Worm (Caenorhabditis elegans): Measurements from ENCODE around the gene ZK418.2.
A peak's percentile ranks its signal among the peaks of the same experiment; 100 is the strongest.

ce11 chrIII:7122860-7123259 lies 31.7 kb downstream of the ZK418.2 start, which contains the start of the genes B0280.9 and rpia-1:
- TF ChIP-seq ama-1 (optimal IDR thresholded peaks at IDR 0.05) = no peak
- no peak for TF ChIP-seq eyg-1 (tag; optimal IDR thresholded peaks at IDR 0.05)
- peak; percentile 23 for TF ChIP-seq elt-2 (tag; optimal IDR thresholded peaks at IDR 0.05)
- TF ChIP-seq unc-3 (GFP tag; conservative IDR thresholded peaks at IDR 0.05) = no peak
- TF ChIP-seq unc-3 (tag; optimal IDR thresholded peaks at IDR 0.05) = no peak
- TF ChIP-seq ceh-19 (GFP tag; optimal IDR thresholded peaks at IDR 0.05) = no peak
- TF ChIP-seq lin-11 (tag; optimal IDR thresholded peaks at IDR 0.05) = no peak
- TF ChIP-seq pax-1 (tag; optimal IDR thresholded peaks at IDR 0.05) = no peak
- TF ChIP-seq fkh-10 (GFP tag; optimal IDR thresholded peaks at IDR 0.05) = no peak
- TF ChIP-seq sdc-2 (tag; optimal IDR thresholded peaks at IDR 0.05) = no peak
- TF ChIP-seq pha-4 (tag; optimal IDR thresholded peaks at IDR 0.05) = no peak
